Fruit fly (Drosophila melanogaster): ENCODE results near the gene CG5078.
"Not testable (repeated sequence)": the region's sequence is repeated elsewhere in the genome, so short reads cannot be mapped to it uniquely, and the experiment has no call there.

The CG5078 gene

dm6 chr3L:20493417-20494261 lies 12.2 kb upstream of the CG5078 start:
- peak; percentile 96 for TF ChIP-seq noc (tag; optimal IDR thresholded peaks at IDR 0.05)

dm6 chr3L:20494262-20494601 lies 11.6 kb upstream of the CG5078 start:
- TF ChIP-seq noc (tag; optimal IDR thresholded peaks at IDR 0.05), result no peak

- TF ChIP-seq noc (tag; optimal IDR thresholded peaks at IDR 0.05), result peak; percentile 72
Observed at dm6 chr3L:20494780-20495591, 10.8 kb upstream of the CG5078 start, which contains the start of gene ZnT77C. Gene ZnT77C, minus strand, starts transcription at chr3L:20494921.

dm6 chr3L:20497124-20497996 lies 8.5 kb upstream of the CG5078 start, which contains the start of gene CG32425:
Gene CG32425, plus strand, starts transcription at chr3L:20497323.
- TF ChIP-seq noc (tag; optimal IDR thresholded peaks at IDR 0.05), result no peak

dm6 chr3L:20498204-20498603 lies 7.6 kb upstream of the CG5078 start:
- no peak for TF ChIP-seq noc (tag; optimal IDR thresholded peaks at IDR 0.05)

- TF ChIP-seq noc (tag; optimal IDR thresholded peaks at IDR 0.05), result not testable (repeated sequence)
Observed at dm6 chr3L:20499536-20499935, 6.3 kb upstream of the CG5078 start, which contains the start of gene CG18281. Gene CG18281, plus strand, starts transcription at chr3L:20499836.

dm6 chr3L:20503256-20503655 lies 2.6 kb upstream of the CG5078 start:
- TF ChIP-seq noc (tag; optimal IDR thresholded peaks at IDR 0.05), result no peak

- TF ChIP-seq noc (tag; optimal IDR thresholded peaks at IDR 0.05), result not testable (repeated sequence)
Observed at dm6 chr3L:20503886-20504285, 1.9 kb upstream of the CG5078 start, which contains the start of gene CG17637. Gene CG17637, plus strand, starts transcription at chr3L:20504186.

dm6 chr3L:20507552-20507951 lies 1.7 kb downstream of the CG5078 start:
- no peak for TF ChIP-seq noc (tag; optimal IDR thresholded peaks at IDR 0.05)

dm6 chr3L:20508136-20508635 lies 2.4 kb downstream of the CG5078 start:
- TF ChIP-seq noc (tag; optimal IDR thresholded peaks at IDR 0.05), result peak; percentile 99

dm6 chr3L:20509121-20509934 lies 3.5 kb downstream of the CG5078 start:
- TF ChIP-seq noc (tag; optimal IDR thresholded peaks at IDR 0.05), result peak; percentile 94

- peak; percentile 17 for TF ChIP-seq noc (tag; optimal IDR thresholded peaks at IDR 0.05)
Observed at dm6 chr3L:20511499-20512108, 5.8 kb downstream of the CG5078 start.

- no peak for TF ChIP-seq noc (tag; optimal IDR thresholded peaks at IDR 0.05)
Observed at dm6 chr3L:20514101-20514500, 8.3 kb downstream of the CG5078 start.

dm6 chr3L:20516519-20517178 lies 10.8 kb downstream of the CG5078 start:
- peak; percentile 68 for TF ChIP-seq noc (tag; optimal IDR thresholded peaks at IDR 0.05)

All from whole organism, larva.